Worm (Caenorhabditis elegans) whole organism, young adult: ENCODE data around the gene F59B10.5.

Experiments
- B0019.2 ChIP-seq: fragments of 200-800 bp; sonication (Bioruptor generic); conservative IDR thresholded peaks from 2 replicates; pipeline ENCODE4 v1.3.6; 2022; ENCODE audit warnings: missing genetic modification reagents, missing genetic modification characterization, missing compliant biosample characterization
- B0261.1 ChIP-seq: sonication (generic microtip); optimal IDR thresholded peaks from 2 replicates; lab custom pipeline; 2016; ENCODE audit warnings: mild to moderate bottlenecking, missing genetic modification characterization, moderate library complexity, missing compliant biosample characterization
- D2030.7 ChIP-seq: fragments of 200-800 bp; sonication (Bioruptor generic); IDR thresholded peaks from 2 replicates; pipeline ENCODE4 v1.3.6; 2022; ENCODE audit warnings: missing genetic modification reagents, missing genetic modification characterization, missing compliant biosample characterization
- F22D6.2 ChIP-seq: sonication (generic microtip); optimal IDR thresholded peaks from 2 replicates; lab custom pipeline; 2016; ENCODE audit warnings: mild to moderate bottlenecking, missing genetic modification characterization, missing compliant biosample characterization
- F23B12.7 ChIP-seq: sonication (generic microtip); optimal IDR thresholded peaks from 2 replicates; lab custom pipeline; 2017; ENCODE audit warnings: missing genetic modification characterization, mild to moderate bottlenecking, missing compliant biosample characterization, antibody characterized with exemption, moderate library complexity; ENCODE audit not compliant: insufficient read depth
- F33H1.4 ChIP-seq: fragments of 200-800 bp; sonication (Bioruptor generic); IDR thresholded peaks from 2 replicates; pipeline ENCODE4 v1.3.6; 2022; ENCODE audit warnings: missing genetic modification reagents, missing genetic modification characterization, missing compliant biosample characterization
- F37B4.10 ChIP-seq: fragments of 200-800 bp; sonication (Bioruptor generic); IDR thresholded peaks from 2 replicates; pipeline ENCODE4 v1.3.6; 2022; ENCODE audit warnings: missing genetic modification characterization, missing compliant biosample characterization
- F52B5.7 ChIP-seq: sonication (generic microtip); optimal IDR thresholded peaks from 2 replicates; lab custom pipeline; 2016; ENCODE audit warnings: mild to moderate bottlenecking, missing genetic modification characterization, missing compliant biosample characterization
- F55B11.4 ChIP-seq: sonication (generic microtip); optimal IDR thresholded peaks from 2 replicates; lab custom pipeline; 2016; ENCODE audit warnings: missing compliant biosample characterization, missing genetic modification characterization, borderline replicate concordance; ENCODE audit not compliant: insufficient read depth
- Y53F4B.3 ChIP-seq: fragments of 200-800 bp; sonication (Bioruptor generic); IDR thresholded peaks from 2 replicates; pipeline ENCODE4 v1.3.6; 2022; ENCODE audit warnings: missing genetic modification reagents, missing genetic modification characterization, missing compliant biosample characterization
- Y56A3A.18 ChIP-seq: fragments of 200-800 bp; sonication (Bioruptor generic); IDR thresholded peaks from 2 replicates; pipeline ENCODE4 v1.3.6; 2022; ENCODE audit warnings: missing genetic modification reagents, missing genetic modification characterization, missing compliant biosample characterization
- Y79H2A.3 ChIP-seq: fragments of 200-800 bp; sonication (Bioruptor generic); conservative IDR thresholded peaks from 2 replicates; pipeline ENCODE4 v1.3.6; 2022; ENCODE audit warnings: missing genetic modification reagents, missing genetic modification characterization, missing compliant biosample characterization
- ama-1 ChIP-seq, 3 experiments: fragments of 150-350 bp in 1 of 3; sonication (generic microtip) in 2 of 3; optimal IDR thresholded peaks; 2 replicates each; lab custom pipeline; 2014 to 2018; ENCODE audit warnings: missing biosample characterization in 2 of 3, missing genetic modification characterization in 2 of 3, missing genetic modification reagents in 2 of 3
- aptf-2 ChIP-seq: fragments of 200-800 bp; sonication (Bioruptor generic); conservative IDR thresholded peaks from 2 replicates; pipeline ENCODE4 v1.3.6; 2022; ENCODE audit warnings: missing genetic modification reagents, missing genetic modification characterization, missing compliant biosample characterization
- bed-2 ChIP-seq: fragments of 200-800 bp; sonication (Bioruptor generic); IDR thresholded peaks from 2 replicates; pipeline ENCODE4 v1.3.6; 2022; ENCODE audit warnings: missing genetic modification reagents, missing genetic modification characterization, missing compliant biosample characterization
- ccch-3 ChIP-seq: fragments of 200-800 bp; sonication (Bioruptor generic); optimal IDR thresholded peaks from 2 replicates; lab custom pipeline; 2018; ENCODE audit warnings: mild to moderate bottlenecking, missing genetic modification characterization, missing compliant biosample characterization
- cebp-1 ChIP-seq, 2 experiments: fragments of 200-800 bp in 1 of 2; sonication (Bioruptor generic) in 1 of 2; sonication (generic microtip) in 1 of 2; IDR thresholded peaks in 1 of 2; optimal IDR thresholded peaks in 1 of 2; 2 replicates each; pipeline versions ENCODE4 v1.3.6 to Lab custom; 2017 to 2022; ENCODE audit warnings: missing compliant biosample characterization in 2 of 2, missing genetic modification characterization in 2 of 2, mild to moderate bottlenecking in 1 of 2, missing genetic modification reagents in 1 of 2, moderate library complexity in 1 of 2
- cebp-2 ChIP-seq: fragments of 200-800 bp; sonication (Bioruptor generic); IDR thresholded peaks from 2 replicates; pipeline ENCODE4 v1.3.6; 2022; ENCODE audit warnings: missing genetic modification characterization, missing compliant biosample characterization
- ceh-79 ChIP-seq: sonication (generic microtip); optimal IDR thresholded peaks from 2 replicates; lab custom pipeline; 2017; ENCODE audit warnings: mild to moderate bottlenecking, missing genetic modification characterization, missing compliant biosample characterization
- ceh-91 ChIP-seq: fragments of 200-800 bp; sonication (Bioruptor generic); IDR thresholded peaks from 2 replicates; pipeline ENCODE4 v1.3.6; 2022; ENCODE audit warnings: missing genetic modification reagents, missing genetic modification characterization, missing compliant biosample characterization
- chd-7 ChIP-seq: sonication (generic microtip); optimal IDR thresholded peaks from 2 replicates; lab custom pipeline; 2016; ENCODE audit warnings: mild to moderate bottlenecking, missing genetic modification characterization, moderate library complexity, missing compliant biosample characterization
- dpff-1 ChIP-seq: sonication (generic microtip); optimal IDR thresholded peaks from 2 replicates; lab custom pipeline; 2017; ENCODE audit warnings: mild to moderate bottlenecking, missing genetic modification characterization, missing compliant biosample characterization
- egl-18 ChIP-seq: fragments of 200-800 bp; sonication (Bioruptor generic); IDR thresholded peaks from 2 replicates; pipeline ENCODE4 v1.3.6; 2022; ENCODE audit warnings: missing genetic modification reagents, missing genetic modification characterization, missing compliant biosample characterization
- egrh-3 ChIP-seq: fragments of 200-800 bp; sonication (Bioruptor generic); IDR thresholded peaks from 2 replicates; pipeline ENCODE4 v1.3.6; 2022; ENCODE audit warnings: missing genetic modification reagents, missing genetic modification characterization, missing compliant biosample characterization
- gei-17 ChIP-seq: fragments of 200-800 bp; sonication (Bioruptor generic); optimal IDR thresholded peaks from 2 replicates; lab custom pipeline; 2018; ENCODE audit warnings: mild to moderate bottlenecking, missing genetic modification characterization, missing compliant biosample characterization
- him-1 ChIP-seq: sonication (generic microtip); optimal IDR thresholded peaks from 2 replicates; lab custom pipeline; 2016; ENCODE audit warnings: missing genotype, missing genetic modification reagents, missing genetic modification characterization, missing compliant biosample characterization
- hlh-12 ChIP-seq: sonication (generic microtip); optimal IDR thresholded peaks from 2 replicates; lab custom pipeline; 2016; ENCODE audit warnings: missing genetic modification characterization, missing compliant biosample characterization
- hmg-20 ChIP-seq: fragments of 200-800 bp; sonication (Bioruptor generic); IDR thresholded peaks from 2 replicates; pipeline ENCODE4 v1.3.6; 2022; ENCODE audit warnings: missing genetic modification reagents, missing genetic modification characterization, missing compliant biosample characterization
- lin-26 ChIP-seq: fragments of 200-800 bp; sonication (Bioruptor generic); IDR thresholded peaks from 2 replicates; pipeline ENCODE4 v1.3.6; 2022; ENCODE audit warnings: missing genetic modification reagents, missing genetic modification characterization, missing compliant biosample characterization
- madf-8 ChIP-seq: fragments of 200-800 bp; sonication (Bioruptor generic); conservative IDR thresholded peaks from 2 replicates; pipeline ENCODE4 v1.3.6; 2022; ENCODE audit warnings: missing genetic modification reagents, missing genetic modification characterization, missing compliant biosample characterization
- mes-4 ChIP-seq: sonication (generic microtip); optimal IDR thresholded peaks from 2 replicates; lab custom pipeline; 2016; ENCODE audit warnings: missing genotype, missing genetic modification characterization, missing compliant biosample characterization
- mxl-1 ChIP-seq: sonication (generic microtip); optimal IDR thresholded peaks from 2 replicates; lab custom pipeline; 2016; ENCODE audit warnings: missing genetic modification characterization, missing compliant biosample characterization
- rcor-1 ChIP-seq: fragments of 200-800 bp; sonication (Bioruptor generic); IDR thresholded peaks from 2 replicates; pipeline ENCODE4 v1.3.6; 2022; ENCODE audit warnings: missing genetic modification reagents, missing genetic modification characterization, missing compliant biosample characterization
- rec-8 ChIP-seq, 2 experiments: sonication (generic microtip); optimal IDR thresholded peaks; 2 replicates each; lab custom pipeline; 2016; ENCODE audit warnings: mild to moderate bottlenecking in 2 of 2, missing genetic modification characterization in 2 of 2, missing genetic modification reagents in 2 of 2, missing genotype in 2 of 2, missing biosample characterization in 1 of 2, missing compliant biosample characterization in 1 of 2, moderate library complexity in 1 of 2
- snpc-1.3 ChIP-seq: sonication (generic microtip); optimal IDR thresholded peaks from 2 replicates; lab custom pipeline; 2017; ENCODE audit warnings: missing genetic modification characterization, mild to moderate bottlenecking, missing compliant biosample characterization, antibody characterized with exemption, moderate library complexity, missing genotype, missing genetic modification reagents; ENCODE audit not compliant: insufficient read depth
- somi-1 ChIP-seq: fragments of 200-800 bp; sonication (Bioruptor generic); optimal IDR thresholded peaks from 2 replicates; lab custom pipeline; 2018; ENCODE audit warnings: mild to moderate bottlenecking, missing genetic modification characterization, missing compliant biosample characterization
- unc-62 ChIP-seq: fragments of 150-350 bp; optimal IDR thresholded peaks from 2 replicates; lab custom pipeline; 2014; ENCODE audit warnings: missing biosample characterization, missing genetic modification reagents, missing genetic modification characterization
- zfh-2 ChIP-seq: fragments of 200-800 bp; sonication (Bioruptor generic); conservative IDR thresholded peaks from 2 replicates; pipeline ENCODE4 v1.3.6; 2022; ENCODE audit warnings: missing genetic modification reagents, missing genetic modification characterization, missing compliant biosample characterization
- ztf-18 ChIP-seq: sonication (generic microtip); optimal IDR thresholded peaks from 2 replicates; lab custom pipeline; 2016; ENCODE audit warnings: missing genotype, mild to moderate bottlenecking, missing genetic modification characterization, missing compliant biosample characterization
- ztf-25 ChIP-seq: fragments of 200-800 bp; sonication (Bioruptor generic); IDR thresholded peaks from 2 replicates; pipeline ENCODE4 v1.3.6; 2022; ENCODE audit warnings: missing genetic modification reagents, missing genetic modification characterization, missing compliant biosample characterization
- ztf-26 ChIP-seq: sonication (generic microtip); optimal IDR thresholded peaks from 2 replicates; lab custom pipeline; 2017; ENCODE audit warnings: missing genetic modification characterization, missing compliant biosample characterization

The F59B10.5 gene

DNA sequence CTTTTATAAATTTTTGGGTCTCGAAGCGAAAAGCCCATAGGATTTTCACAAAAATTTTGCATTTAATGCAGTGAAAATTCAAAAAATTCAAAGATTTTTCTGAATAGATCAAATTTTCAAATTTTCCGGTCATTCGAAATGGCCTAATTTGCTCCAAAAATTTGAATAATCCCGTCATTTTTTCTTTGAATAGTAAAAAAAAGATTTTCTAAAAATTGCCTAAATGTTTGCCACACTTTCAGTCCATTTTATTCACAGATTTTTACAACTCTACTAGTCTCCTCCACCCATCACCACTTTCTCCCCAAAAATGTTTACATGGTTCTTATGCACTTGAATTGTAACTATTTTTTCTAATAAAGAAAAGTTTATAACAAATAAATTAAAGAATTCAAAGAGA, 10.5 kb upstream of the F59B10.5 start:
- TF ChIP-seq madf-8 (GFP tag; lab: Robert Waterston, UW) (no peak), ceh-91 (GFP tag; lab: Robert Waterston, UW) (no peak), rcor-1 (no peak), lin-26 (GFP tag; lab: Robert Waterston, UW) (0 out of 2 replicates have a peak, but pooled peaks have one; percentile 10)

DNA sequence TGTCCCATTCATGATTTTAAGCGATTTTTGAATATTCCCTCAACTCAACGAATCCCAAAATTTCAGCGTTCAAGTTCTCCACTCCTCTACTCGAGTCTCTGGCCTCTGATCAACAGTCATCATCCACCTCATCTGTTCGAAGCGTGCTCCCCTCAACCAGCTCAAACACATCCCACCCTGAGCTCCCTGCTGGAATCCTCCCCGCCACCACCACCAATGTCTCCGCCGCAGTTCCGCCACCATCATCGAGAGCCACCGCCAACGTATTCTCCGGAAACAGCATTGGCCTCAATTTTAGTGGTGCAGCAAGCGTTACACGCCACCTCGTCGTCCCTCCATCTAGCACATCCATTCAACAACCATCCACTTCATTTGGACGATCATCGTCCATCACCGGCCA, 8.1 kb upstream of the F59B10.5 start:
- TF ChIP-seq chd-7 (tag; lab: Kevin White, UChicago), result peak; percentile 11
- TF ChIP-seq zfh-2 (GFP tag; lab: Robert Waterston, UW), result peak; percentile 71
- no peak for TF ChIP-seq hmg-20
- TF ChIP-seq egrh-3 (GFP tag; lab: Robert Waterston, UW), result peak; percentile 52; the same call in 1 of the 2 replicates

DNA sequence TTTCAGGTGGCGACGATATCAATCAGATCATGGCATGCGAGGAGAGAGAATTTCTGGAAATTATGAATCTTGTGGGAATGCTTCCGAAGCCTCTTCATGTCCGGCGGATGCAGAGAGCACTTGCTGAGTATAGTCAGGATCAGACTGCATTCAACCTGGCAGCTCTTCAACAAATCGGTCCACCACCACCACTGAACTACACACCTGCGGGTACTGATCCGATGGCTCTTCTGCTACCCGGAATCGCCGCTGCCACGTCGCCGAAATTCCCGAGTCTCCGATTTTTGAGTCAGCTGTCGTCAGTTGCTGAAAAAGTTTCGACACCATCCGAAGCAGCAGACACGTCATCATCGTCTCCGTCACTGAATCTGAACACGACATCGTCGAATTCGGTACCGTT, 7.4 kb upstream of the F59B10.5 start:
- TF ChIP-seq D2030.7, result no peak
- TF ChIP-seq ceh-79 (tag; lab: Kevin White, UChicago), result no peak
- TF ChIP-seq aptf-2 (GFP tag; lab: Robert Waterston, UW), result no peak
- TF ChIP-seq F37B4.10 (GFP tag; lab: Robert Waterston, UW), result no peak
- TF ChIP-seq rec-8 (tag; optimal IDR thresholded peaks at IDR 0.05; lab: Kevin White, UChicago), result no peak
- TF ChIP-seq bed-2 (GFP tag; lab: Robert Waterston, UW), result no peak
- no peak for TF ChIP-seq egl-18 (GFP tag; lab: Robert Waterston, UW)
- no peak for TF ChIP-seq mes-4 (tag; lab: Kevin White, UChicago)
- no peak for TF ChIP-seq Y53F4B.3 (GFP tag; lab: Robert Waterston, UW)
- no peak for TF ChIP-seq hmg-20
- no peak for TF ChIP-seq F55B11.4 (tag; lab: Kevin White, UChicago)
- TF ChIP-seq snpc-1.3 (tag; lab: Kevin White, UChicago), result no peak
- TF ChIP-seq cebp-2 (GFP tag; lab: Robert Waterston, UW), result 0 out of 2 replicates have a peak, but pooled peaks have one; percentile 51
- TF ChIP-seq him-1 (tag; lab: Kevin White, UChicago), result no peak
- no peak for TF ChIP-seq Y56A3A.18 (GFP tag; lab: Robert Waterston, UW)
- no peak for TF ChIP-seq dpff-1 (tag; lab: Kevin White, UChicago)
- TF ChIP-seq zfh-2 (GFP tag; lab: Robert Waterston, UW), result peak; percentile 58; the same call in 1 of the 2 replicates
- no peak for TF ChIP-seq somi-1 (GFP tag; lab: Kevin White, UChicago)

DNA sequence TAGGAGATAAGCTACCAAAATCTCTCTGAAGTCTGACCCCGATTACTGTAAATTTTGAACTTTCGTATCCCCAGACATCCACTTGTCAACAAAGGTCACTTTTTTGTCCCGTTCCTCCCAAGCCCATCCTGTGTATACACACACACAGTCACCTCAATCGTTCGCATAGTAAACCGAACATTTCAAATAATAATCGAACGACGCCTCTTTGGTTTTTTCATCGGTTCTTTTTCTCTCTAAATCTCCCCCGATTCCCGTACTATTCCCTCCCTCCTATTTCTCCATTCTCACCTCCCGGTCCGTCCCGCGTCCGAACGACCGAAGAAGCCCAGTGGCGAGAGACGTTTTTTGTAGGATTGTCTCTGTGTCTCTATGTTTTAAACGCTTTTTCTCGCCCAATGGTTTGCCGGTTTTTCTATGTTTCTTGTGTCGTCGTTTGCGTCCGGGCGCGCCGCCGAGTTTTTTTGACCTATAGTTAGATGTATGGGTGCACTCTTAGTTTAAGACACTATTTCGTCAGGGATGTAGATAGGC, 5.8 kb upstream of the F59B10.5 start:
- TF ChIP-seq F23B12.7 (no peak), B0261.1 (tag; lab: Kevin White, UChicago) (no peak), ccch-3 (GFP tag; lab: Kevin White, UChicago) (no peak), hlh-12 (tag; lab: Kevin White, UChicago) (no peak), ceh-79 (tag; lab: Kevin White, UChicago) (no peak), Y79H2A.3 (GFP tag; lab: Robert Waterston, UW) (no peak), zfh-2 (GFP tag; lab: Robert Waterston, UW) (peak; percentile 89), ama-1 (optimal IDR thresholded peaks at IDR 0.05; lab: Kevin White, UChicago) (no peak), ama-1 (GFP tag; optimal IDR thresholded peaks at IDR 0.05; lab: Kevin White, UChicago) (no peak), egrh-3 (GFP tag; lab: Robert Waterston, UW) (no peak), him-1 (tag; lab: Kevin White, UChicago) (no peak), B0019.2 (GFP tag; lab: Robert Waterston, UW) (no peak), mes-4 (tag; lab: Kevin White, UChicago) (no peak), cebp-1 (GFP tag; IDR thresholded peaks at IDR 0.05; lab: Robert Waterston, UW) (no peak), cebp-1 (tag; optimal IDR thresholded peaks at IDR 0.05; lab: Kevin White, UChicago) (peak; percentile 2), F33H1.4 (GFP tag; lab: Robert Waterston, UW) (no peak), F52B5.7 (tag; lab: Kevin White, UChicago) (no peak), ztf-18 (no peak), mxl-1 (tag; lab: Kevin White, UChicago) (no peak), gei-17 (no peak), F22D6.2 (tag; lab: Kevin White, UChicago) (no peak), F55B11.4 (tag; lab: Kevin White, UChicago) (no peak), ztf-26 (tag; lab: Kevin White, UChicago) (no peak), unc-62 (GFP tag; lab: Kevin White, UChicago) (no peak), ztf-25 (no peak)
